Worm (Caenorhabditis elegans): ENCODE data around the gene sgn-1.

Gene sgn-1

ce11 chrII:8742972-8743371, 40.5 kb downstream of the sgn-1 start:
- TF ChIP-seq fos-1 (tag; optimal IDR thresholded peaks at IDR 0.05) (no peak), mab-5 (tag; optimal IDR thresholded peaks at IDR 0.05) (no peak), lin-13 (GFP tag; optimal IDR thresholded peaks at IDR 0.05) (peak; percentile 14), lsy-2 (tag; optimal IDR thresholded peaks at IDR 0.05) (peak in 1 of 2 experiments; percentile 49), C34F6.9 (tag; optimal IDR thresholded peaks at IDR 0.05) (peak; percentile 34), lin-11 (tag; optimal IDR thresholded peaks at IDR 0.05) (peak; percentile 26)

- TF ChIP-seq skn-1 (tag; optimal IDR thresholded peaks at IDR 0.05) (no peak), nhr-11 (tag; optimal IDR thresholded peaks at IDR 0.05) (no peak), gmeb-1 (tag; optimal IDR thresholded peaks at IDR 0.05) (peak; percentile 66), egl-27 (tag; optimal IDR thresholded peaks at IDR 0.05) (peak; percentile 38), snpc-4 (tag; optimal IDR thresholded peaks at IDR 0.05) (no peak), fos-1 (tag; optimal IDR thresholded peaks at IDR 0.05) (peak; percentile 18), nhr-23 (tag; optimal IDR thresholded peaks at IDR 0.05) (no peak), nhr-10 (tag; optimal IDR thresholded peaks at IDR 0.05) (no peak), Y55F3AM.14 (GFP tag; optimal IDR thresholded peaks at IDR 0.05) (peak; percentile 73), nhr-129 (tag; optimal IDR thresholded peaks at IDR 0.05) (peak; percentile 58), sem-4 (tag; optimal IDR thresholded peaks at IDR 0.05) (peak; percentile 16), nhr-21 (tag; optimal IDR thresholded peaks at IDR 0.05) (peak; percentile 95), F13H6.1 (tag; optimal IDR thresholded peaks at IDR 0.05) (peak; percentile 38), nhr-6 (tag; optimal IDR thresholded peaks at IDR 0.05) (peak; percentile 27), mdl-1 (tag; optimal IDR thresholded peaks at IDR 0.05) (peak; percentile 89 to 90), aly-2 (tag; optimal IDR thresholded peaks at IDR 0.05) (no peak), ama-1 (optimal IDR thresholded peaks at IDR 0.05) (no peak), blmp-1 (tag; optimal IDR thresholded peaks at IDR 0.05; ENCODE audit: insufficient read depth) (peak; percentile 78), mab-5 (tag; optimal IDR thresholded peaks at IDR 0.05) (peak; percentile 14), dmd-4 (tag; optimal IDR thresholded peaks at IDR 0.05) (no peak), sma-9 (GFP tag; optimal IDR thresholded peaks at IDR 0.05) (peak; percentile 98), sma-9 (tag; optimal IDR thresholded peaks at IDR 0.05) (no peak), lin-13 (GFP tag; optimal IDR thresholded peaks at IDR 0.05) (peak; percentile 14), crh-2 (tag; optimal IDR thresholded peaks at IDR 0.05) (peak; percentile 43), ztf-4 (tag; optimal IDR thresholded peaks at IDR 0.05) (no peak), C34F6.9 (tag; optimal IDR thresholded peaks at IDR 0.05) (peak; percentile 22), lin-39 (tag; optimal IDR thresholded peaks at IDR 0.05) (no peak), lsy-2 (tag; optimal IDR thresholded peaks at IDR 0.05) (peak in 1 of 2 experiments; percentile 72), nhr-25 (tag; optimal IDR thresholded peaks at IDR 0.05) (peak; percentile 95), ceh-82 (tag; optimal IDR thresholded peaks at IDR 0.05) (no peak), zag-1 (tag; optimal IDR thresholded peaks at IDR 0.05) (no peak)
Observed at ce11 chrII:8742006-8742847, 41.2 kb downstream of the sgn-1 start.

- TF ChIP-seq sma-9 (GFP tag; optimal IDR thresholded peaks at IDR 0.05) (peak; percentile 97), sma-9 (tag; optimal IDR thresholded peaks at IDR 0.05) (no peak), F13H6.1 (tag; optimal IDR thresholded peaks at IDR 0.05) (peak; percentile 62), lin-11 (tag; optimal IDR thresholded peaks at IDR 0.05) (no peak), nhr-6 (tag; optimal IDR thresholded peaks at IDR 0.05) (peak; percentile 29), ztf-1 (GFP tag; conservative IDR thresholded peaks at IDR 0.05) (no peak), mdl-1 (tag; optimal IDR thresholded peaks at IDR 0.05) (peak in 1 of 2 experiments; percentile 74), C34F6.9 (tag; optimal IDR thresholded peaks at IDR 0.05) (peak; percentile 26), lsy-2 (tag; optimal IDR thresholded peaks at IDR 0.05) (peak in 1 of 2 experiments; percentile 48), nhr-10 (tag; optimal IDR thresholded peaks at IDR 0.05) (no peak), ztf-11 (tag; optimal IDR thresholded peaks at IDR 0.05) (no peak), egl-27 (tag; optimal IDR thresholded peaks at IDR 0.05) (no peak), lin-39 (tag; optimal IDR thresholded peaks at IDR 0.05) (no peak), ama-1 (optimal IDR thresholded peaks at IDR 0.05) (peak; percentile 28), elt-1 (tag; optimal IDR thresholded peaks at IDR 0.05) (no peak), nhr-129 (tag; optimal IDR thresholded peaks at IDR 0.05) (peak; percentile 70), fos-1 (tag; optimal IDR thresholded peaks at IDR 0.05) (peak; percentile 42), elt-3 (tag; optimal IDR thresholded peaks at IDR 0.05) (no peak), lin-13 (GFP tag; optimal IDR thresholded peaks at IDR 0.05) (peak; percentile 1), ztf-4 (tag; optimal IDR thresholded peaks at IDR 0.05) (peak; percentile 15)
Observed at ce11 chrII:8741277-8741676, 42.2 kb downstream of the sgn-1 start.

Measured in whole organism, L2 larva.